Fruit fly (Drosophila melanogaster) ovary, adult (tissue): ENCODE results near the gene CG6276.
A peak's percentile ranks its signal among the peaks of the same experiment; 100 is the strongest.

ENCODE experiments used
- CG17801 ChIP-seq: fragments of 200-800 bp; optimal IDR thresholded peaks from 2 replicates; lab custom pipeline; 2019; ENCODE audit warnings: missing biosample characterization, mild to moderate bottlenecking, missing genetic modification characterization, moderate library complexity; ENCODE audit not compliant: partially characterized antibody

The CG6276 gene

DNA sequence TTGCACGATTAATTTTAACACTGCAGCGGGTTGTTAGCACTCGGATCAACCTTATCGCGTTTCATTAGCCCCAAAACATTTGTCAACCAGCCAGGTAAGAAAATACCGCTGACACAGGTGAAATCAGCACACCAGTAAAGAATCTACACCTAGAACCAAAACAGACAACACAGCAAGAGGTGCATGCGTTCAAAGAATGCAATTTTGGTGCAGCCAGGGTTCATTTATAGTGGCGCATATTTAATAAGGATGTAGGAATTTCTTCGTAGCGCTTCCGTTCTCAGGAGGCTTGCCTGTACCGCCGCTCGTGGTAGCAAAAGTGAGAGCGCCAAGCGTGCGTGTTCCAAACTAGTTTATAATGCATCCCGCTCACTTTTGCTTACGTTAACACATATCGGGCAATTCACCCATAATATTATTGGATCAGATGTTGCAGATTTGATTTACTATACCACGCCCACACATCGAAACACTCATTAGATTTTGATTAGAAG is 22.6 kb upstream of the CG6276 start:
- no peak for TF ChIP-seq CG17801

DNA sequence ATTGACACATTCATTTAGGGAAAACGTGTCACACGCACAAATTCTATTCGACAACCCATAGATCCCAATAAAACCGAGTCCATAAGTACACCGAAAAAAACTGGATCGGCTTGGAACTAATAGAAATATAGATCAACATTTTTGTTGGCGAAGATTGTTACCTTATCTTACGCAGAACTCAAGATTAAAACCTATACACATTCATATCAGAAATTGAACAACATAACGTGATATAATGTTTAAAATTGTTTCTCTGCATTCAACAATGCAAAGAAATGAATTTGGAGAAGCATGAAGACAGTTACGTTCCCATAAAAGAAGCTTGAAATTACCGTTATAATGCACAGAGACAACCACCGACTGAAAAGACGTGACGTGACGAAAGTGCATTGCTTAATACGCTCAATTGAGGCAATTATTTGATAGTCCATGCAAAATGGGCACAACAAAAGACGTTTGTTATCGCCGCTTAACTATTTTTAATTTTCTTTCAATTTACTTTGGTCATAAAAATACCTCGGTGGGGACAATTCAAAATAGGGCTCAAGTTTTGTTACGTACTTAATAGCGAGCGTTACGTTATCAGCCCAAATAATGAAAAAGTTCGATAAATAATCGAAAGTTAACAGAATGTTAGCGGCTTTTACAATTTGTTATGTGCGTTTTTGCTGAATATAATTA is 20.3 kb upstream of the CG6276 start, which contains the start of gene SerRS-m:
SerRS-m (plus strand) TSS at position 616 of the 681 bp plus-strand sequence.
- TF ChIP-seq CG17801 = no peak

DNA sequence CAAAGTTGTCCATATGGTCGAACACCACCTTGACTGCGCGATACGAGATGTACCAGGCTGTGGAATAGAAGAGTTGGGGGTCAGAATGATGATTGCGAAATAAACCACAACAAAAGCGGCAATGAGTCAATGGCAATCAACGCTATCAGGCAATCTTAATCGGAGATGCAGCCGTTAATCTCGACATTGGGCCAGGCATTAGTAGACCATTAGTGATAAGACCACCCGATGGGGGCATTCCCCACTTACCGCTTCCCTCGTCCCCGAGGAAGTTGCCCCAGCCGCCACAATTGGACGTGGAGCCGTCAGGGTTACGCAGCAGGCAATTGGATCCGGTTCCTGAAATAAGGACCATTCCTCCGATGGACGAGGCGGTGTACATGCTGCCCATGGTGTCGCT is 19.2 kb upstream of the CG6276 start:
- TF ChIP-seq CG17801 = no peak

DNA sequence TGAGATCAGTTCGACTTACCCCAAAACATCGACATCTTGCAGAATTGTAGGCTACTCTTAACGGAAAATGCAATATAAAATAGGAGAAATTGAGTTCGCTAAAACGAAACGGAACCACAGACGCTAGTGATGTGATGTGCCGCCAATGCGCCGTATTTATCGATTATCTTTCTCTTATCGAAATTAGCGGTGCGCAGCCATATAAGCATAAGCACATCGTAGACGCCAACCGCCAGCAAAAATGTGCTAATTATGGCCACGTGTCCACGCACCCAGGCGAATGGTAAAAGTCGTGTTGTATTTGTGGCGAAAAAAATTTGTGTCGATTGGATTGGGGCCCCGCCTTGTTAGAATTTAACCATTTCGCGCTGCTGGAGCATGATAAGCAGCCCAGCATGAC is 13.1 kb upstream of the CG6276 start, which contains the start of the genes Fkbp39 and Cyfip:
Fkbp39 (minus strand) TSS at position 140 of the 400 bp plus-strand sequence.
Cyfip (plus strand) TSS at position 273 of the 400 bp plus-strand sequence.
- TF ChIP-seq CG17801 = peak; percentile 71

DNA sequence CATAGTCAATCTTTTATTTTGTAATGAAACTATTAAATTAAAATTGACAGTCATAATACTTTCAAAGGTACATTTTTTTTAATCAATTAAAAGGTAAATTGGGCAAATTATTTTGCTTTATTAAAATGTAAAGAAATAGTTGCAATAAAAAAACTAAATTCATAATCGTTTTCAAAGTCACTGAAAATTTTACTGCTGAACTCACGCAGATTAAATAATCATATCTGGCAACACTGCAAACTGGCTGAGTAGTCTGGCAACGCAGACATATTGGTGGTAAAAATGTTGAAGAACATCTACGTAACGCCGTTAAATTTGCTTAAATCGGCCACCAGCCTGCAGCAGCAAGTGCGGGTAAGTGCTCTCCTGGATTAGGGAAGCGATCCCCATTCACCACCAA is 10.6 kb upstream of the CG6276 start, which contains the start of gene mRpL9:
mRpL9 (plus strand) TSS at position 267 of the 400 bp plus-strand sequence.
- no peak for TF ChIP-seq CG17801

DNA sequence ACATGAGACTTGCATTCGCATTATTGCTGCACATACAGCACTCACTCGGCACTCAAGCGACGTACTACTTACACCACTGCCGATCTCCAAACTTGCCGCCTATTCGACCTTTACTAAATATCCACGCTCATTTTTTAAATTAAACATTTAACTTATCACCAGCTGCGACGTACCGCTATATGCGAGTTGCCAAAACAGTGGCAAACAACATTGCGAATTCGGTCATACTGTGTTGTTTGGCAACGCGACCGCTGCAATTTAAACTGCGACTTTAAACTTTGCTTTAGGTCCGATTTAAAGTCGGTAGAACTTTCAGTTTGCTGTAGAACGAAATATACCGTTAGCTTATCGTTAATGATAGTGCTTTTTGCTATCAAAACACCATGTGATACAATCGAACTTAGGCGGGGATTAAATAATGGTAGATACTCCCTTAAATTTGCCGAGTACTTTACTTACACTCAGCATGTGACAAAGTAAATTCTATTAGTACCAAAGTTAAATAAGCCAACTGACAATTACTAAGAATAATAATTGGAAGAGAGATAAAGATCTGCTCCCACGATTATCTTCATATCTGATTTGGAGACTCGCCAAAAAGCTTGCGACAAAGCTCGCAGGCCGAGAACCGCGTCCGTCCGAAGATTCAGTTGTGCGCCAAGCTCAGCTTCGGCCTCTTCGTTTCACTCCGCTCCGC is 8.4 kb upstream of the CG6276 start, which contains the start of the genes CG6236 and ea:
CG6236 (minus strand) TSS at position 187 of the 697 bp plus-strand sequence.
ea (plus strand) TSS at position 647 of the 697 bp plus-strand sequence.
- TF ChIP-seq CG17801 = no peak

DNA sequence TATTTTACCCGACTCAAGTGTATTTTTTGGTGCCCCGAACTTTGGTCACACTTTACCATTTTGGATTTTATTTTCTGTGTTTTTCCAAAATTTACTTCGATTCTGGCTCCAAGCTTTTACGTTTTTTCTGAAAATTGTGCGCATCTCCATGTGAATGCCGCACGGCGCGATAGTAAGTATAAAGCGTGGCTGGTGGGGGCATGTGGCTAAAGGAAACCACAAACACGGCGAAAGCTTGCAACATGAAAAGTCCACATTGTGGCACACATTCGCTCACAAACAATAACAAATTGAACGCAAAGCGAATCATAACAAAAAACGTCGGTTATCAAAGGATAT is 847 bp upstream of the CG6276 start, which contains the start of gene ear:
ear (plus strand) TSS at position 10 of the 339 bp plus-strand sequence.
- no peak for TF ChIP-seq CG17801

DNA sequence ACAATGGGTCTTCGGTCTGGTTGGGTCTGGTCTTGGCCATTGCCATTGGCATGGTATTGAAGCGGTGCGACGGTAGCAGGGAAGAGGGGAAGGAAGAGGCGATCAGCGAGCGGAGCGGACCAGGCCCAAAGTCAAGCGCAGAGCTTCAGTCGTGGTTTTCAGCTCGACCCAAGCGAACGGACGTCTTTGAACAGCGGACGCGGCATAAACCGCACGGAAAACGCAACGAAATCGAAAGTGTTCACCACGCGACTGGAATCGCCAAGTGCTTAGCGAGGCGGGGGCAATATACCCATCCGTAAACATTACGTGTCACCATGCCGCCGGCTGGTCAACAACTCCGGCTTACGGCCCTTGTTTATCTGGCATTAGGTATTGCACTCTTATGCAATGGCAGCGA is 3.5 kb downstream of the CG6276 start, which contains the start of gene CG14866:
CG14866 (plus strand) TSS at position 146 of the 400 bp plus-strand sequence.
- TF ChIP-seq CG17801 = no peak

DNA sequence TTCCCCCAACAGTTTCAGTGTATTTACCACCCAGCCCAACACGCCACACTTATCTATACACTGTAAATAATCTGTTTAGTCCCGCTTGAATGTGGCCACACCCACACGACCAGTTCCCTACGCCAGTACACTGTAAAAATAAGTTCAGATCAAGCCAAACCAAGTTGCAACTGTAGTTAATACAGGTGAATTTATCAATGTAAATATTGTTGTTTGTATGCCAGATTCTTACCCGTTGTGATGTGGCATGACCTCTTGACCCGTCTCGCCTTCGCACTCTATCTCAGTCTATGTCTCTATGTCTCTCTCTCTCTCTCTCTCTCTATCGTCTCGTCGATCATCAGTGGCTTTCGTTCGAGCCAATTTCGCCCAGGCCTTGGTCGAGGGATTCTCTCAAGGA is 6.0 kb downstream of the CG6276 start:
- TF ChIP-seq CG17801 = no peak

DNA sequence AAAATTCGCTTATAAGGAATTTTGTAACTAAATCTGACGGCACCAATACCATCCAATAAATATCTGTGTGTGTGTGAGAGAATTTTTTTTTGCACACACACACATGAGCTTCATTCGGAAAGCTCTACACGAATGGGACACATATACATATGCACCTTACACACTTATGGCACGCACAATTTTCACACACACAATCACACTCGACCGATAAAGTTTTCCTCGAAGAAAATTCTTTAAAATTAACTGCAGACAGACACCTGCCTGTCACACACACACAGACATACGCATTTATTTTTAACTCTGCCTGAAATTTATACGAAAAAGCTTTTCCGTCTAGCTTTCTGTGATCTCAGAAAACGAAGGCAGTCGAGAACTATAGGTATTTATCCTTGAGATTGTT is 9.2 kb downstream of the CG6276 start:
- no peak for TF ChIP-seq CG17801

DNA sequence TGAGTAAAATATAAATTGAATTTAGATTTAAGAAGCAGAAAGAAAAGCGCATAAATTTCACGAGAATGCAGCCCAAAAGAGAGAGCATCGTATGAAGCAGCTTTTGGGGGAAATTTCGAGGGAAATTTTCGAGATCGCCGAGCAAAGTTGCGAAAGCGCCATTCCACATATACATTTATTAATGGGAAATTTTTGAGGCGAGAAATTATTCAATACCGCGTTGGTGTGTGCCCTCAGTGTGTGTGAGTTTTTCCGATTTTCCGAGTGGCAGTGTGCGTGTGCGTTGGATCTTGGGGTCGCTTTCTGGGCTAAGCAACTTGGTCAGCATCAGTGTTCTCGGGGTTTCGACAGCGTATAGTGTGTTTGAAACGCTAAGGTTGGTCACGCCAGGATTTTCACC is 9.9 kb downstream of the CG6276 start, which contains the start of gene Tm2:
Tm2 (plus strand) TSS at position 270 of the 400 bp plus-strand sequence.
- TF ChIP-seq CG17801 = no peak

DNA sequence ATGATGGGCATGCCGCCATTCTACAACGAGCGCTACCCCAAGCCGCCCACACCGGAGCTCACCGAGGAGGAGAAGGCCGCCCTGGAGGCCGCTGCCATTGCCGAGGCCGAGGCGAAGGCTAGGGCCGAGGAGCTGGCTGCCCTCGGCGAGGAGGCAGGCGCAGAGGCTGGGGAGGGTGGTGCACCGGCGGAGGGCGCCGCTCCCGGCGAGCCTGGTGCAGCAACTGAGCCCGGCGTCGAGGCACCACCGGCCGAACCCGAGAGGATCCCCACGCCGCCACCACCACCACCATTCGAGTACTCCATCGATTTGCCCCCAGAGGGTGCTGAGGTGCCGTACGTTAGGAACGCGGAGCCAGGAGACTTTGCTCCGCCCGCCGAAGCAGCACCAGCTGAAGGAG is 14.6 kb downstream of the CG6276 start:
- TF ChIP-seq CG17801 = no peak

DNA sequence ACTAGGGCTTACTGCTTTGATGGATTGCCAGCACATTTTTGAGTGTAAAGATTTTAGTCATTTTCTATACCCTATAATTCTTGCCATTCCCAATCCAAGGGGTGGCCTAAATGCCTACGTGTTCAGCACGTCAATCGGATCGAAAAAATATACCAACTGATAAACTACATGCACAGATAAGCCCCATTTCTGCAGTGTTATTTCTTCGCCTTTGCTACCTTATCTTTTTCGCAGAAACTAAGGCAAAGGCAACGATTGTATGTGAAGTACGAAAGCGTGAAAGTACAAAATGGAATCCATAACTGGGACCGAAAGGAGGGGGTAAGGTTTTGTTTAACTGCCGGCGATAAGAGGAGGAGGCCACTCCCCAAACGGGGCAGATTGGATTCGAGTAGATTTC is 22.0 kb downstream of the CG6276 start:
- no peak for TF ChIP-seq CG17801

DNA sequence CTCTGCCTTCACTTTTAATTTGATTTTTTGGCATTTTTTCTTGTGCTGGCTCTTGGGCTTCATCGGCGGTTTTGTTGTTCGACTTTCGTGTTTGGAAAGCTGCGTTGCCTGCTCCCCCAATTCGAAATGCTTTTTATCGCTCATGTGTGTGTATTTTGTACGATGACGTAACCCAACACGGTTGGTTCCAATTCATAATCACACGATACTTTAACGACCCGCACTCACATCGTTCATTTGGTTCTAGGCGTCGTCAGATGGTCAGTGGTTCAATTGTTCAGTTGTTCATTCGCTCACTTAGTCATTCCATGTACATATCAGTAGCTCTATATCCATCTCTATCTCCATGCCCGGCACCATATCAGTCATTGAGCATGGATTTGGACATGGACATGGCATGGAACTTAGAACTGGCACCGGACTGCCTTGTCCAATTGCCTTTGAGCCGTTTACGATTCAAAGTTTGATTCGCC is 26.0 kb downstream of the CG6276 start:
- TF ChIP-seq CG17801 = no peak

DNA sequence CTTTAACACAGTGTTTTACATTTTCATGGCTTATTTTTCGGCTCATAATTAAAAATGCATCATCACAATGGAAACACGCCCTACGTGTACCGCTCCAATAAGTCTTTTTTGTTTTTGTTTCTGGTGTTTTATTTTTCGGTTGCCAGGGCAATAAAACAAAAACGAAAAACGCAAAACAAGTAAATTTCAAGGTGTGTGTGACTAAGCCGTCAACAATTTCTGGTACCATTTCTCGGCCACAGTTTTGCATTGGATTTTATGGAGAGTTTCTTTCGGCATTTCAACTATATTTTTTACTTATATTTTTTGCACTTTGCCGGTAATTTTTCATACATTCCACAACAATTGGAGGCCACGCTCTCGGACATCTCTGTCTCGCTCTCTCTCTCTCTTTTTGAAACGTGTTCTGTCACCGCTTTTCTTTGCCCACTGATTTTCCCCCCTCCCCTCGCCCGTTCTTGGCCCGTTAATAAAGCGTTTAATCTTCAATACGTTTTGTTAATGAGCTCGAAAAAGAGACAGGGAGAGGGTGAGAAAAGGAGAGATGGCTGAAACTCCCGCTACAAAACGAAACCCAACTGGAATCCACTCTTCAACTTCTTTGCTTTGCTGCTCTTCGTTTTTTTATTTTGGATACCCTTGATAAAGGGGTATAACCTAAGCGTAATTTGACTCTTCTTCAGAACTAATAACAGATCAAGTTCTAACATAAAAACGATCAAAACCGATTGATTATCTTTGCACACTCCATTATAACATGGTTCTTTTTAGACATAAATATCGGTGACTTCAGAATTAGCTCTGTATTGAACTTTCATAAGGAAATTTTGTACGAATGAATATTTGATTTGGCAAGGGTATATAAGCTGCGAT is 26.6 kb downstream of the CG6276 start:
- TF ChIP-seq CG17801 = peak; percentile 98
